Worm (Caenorhabditis elegans) whole organism, young adult: ENCODE measurements around the gene F12A10.1.
"Not testable (repeated sequence)": the region's sequence is repeated elsewhere in the genome, so short reads cannot be mapped to it uniquely, and the experiment has no call there.

ENCODE experiments used
- B0261.1 ChIP-seq: sonication (generic microtip); optimal IDR thresholded peaks from 2 replicates; lab custom pipeline; 2016; ENCODE audit warnings: mild to moderate bottlenecking, missing genetic modification characterization, moderate library complexity, missing compliant biosample characterization
- F49E8.2 ChIP-seq: sonication (generic microtip); optimal IDR thresholded peaks from 3 replicates; lab custom pipeline; 2017; ENCODE audit warnings: missing genetic modification characterization, mild to moderate bottlenecking, missing compliant biosample characterization, antibody characterized with exemption, moderate library complexity; ENCODE audit not compliant: insufficient read depth
- F57C9.4 ChIP-seq: sonication (generic microtip); optimal IDR thresholded peaks from 2 replicates; lab custom pipeline; 2017; ENCODE audit warnings: mild to moderate bottlenecking, missing genetic modification characterization, missing compliant biosample characterization
- T07F8.4 ChIP-seq: sonication (generic microtip); optimal IDR thresholded peaks from 2 replicates; lab custom pipeline; 2016; ENCODE audit warnings: mild to moderate bottlenecking, missing genetic modification characterization, moderate library complexity, missing compliant biosample characterization
- Y53F4B.3 ChIP-seq: fragments of 200-800 bp; sonication (Bioruptor generic); IDR thresholded peaks from 2 replicates; pipeline ENCODE4 v1.3.6; 2022; ENCODE audit warnings: missing genetic modification reagents, missing genetic modification characterization, missing compliant biosample characterization
- ama-1 ChIP-seq, 3 experiments: fragments of 150-350 bp in 1 of 3; sonication (generic microtip) in 2 of 3; optimal IDR thresholded peaks; 2 replicates each; lab custom pipeline; 2014 to 2018; ENCODE audit warnings: missing biosample characterization in 2 of 3, missing genetic modification characterization in 2 of 3, missing genetic modification reagents in 2 of 3
- aptf-2 ChIP-seq: fragments of 200-800 bp; sonication (Bioruptor generic); conservative IDR thresholded peaks from 2 replicates; pipeline ENCODE4 v1.3.6; 2022; ENCODE audit warnings: missing genetic modification reagents, missing genetic modification characterization, missing compliant biosample characterization
- athp-1 ChIP-seq: sonication (generic microtip); optimal IDR thresholded peaks from 2 replicates; lab custom pipeline; 2017; ENCODE audit warnings: mild to moderate bottlenecking, missing genetic modification characterization, missing compliant biosample characterization
- attf-3 ChIP-seq: fragments of 200-800 bp; sonication (Bioruptor generic); conservative IDR thresholded peaks from 2 replicates; pipeline ENCODE4 v1.3.6; 2022; ENCODE audit warnings: missing genetic modification reagents, missing genetic modification characterization, missing compliant biosample characterization
- ceh-100 ChIP-seq: fragments of 200-800 bp; sonication (Bioruptor generic); IDR thresholded peaks from 2 replicates; pipeline ENCODE4 v1.3.6; 2022; ENCODE audit warnings: missing genetic modification reagents, missing genetic modification characterization, missing compliant biosample characterization
- ceh-58 ChIP-seq: fragments of 200-800 bp; sonication (Bioruptor generic); IDR thresholded peaks from 2 replicates; pipeline ENCODE4 v1.3.6; 2022; ENCODE audit warnings: missing genetic modification characterization, missing compliant biosample characterization
- ceh-91 ChIP-seq: fragments of 200-800 bp; sonication (Bioruptor generic); IDR thresholded peaks from 2 replicates; pipeline ENCODE4 v1.3.6; 2022; ENCODE audit warnings: missing genetic modification reagents, missing genetic modification characterization, missing compliant biosample characterization
- chd-7 ChIP-seq: sonication (generic microtip); optimal IDR thresholded peaks from 2 replicates; lab custom pipeline; 2016; ENCODE audit warnings: mild to moderate bottlenecking, missing genetic modification characterization, moderate library complexity, missing compliant biosample characterization
- dpff-1 ChIP-seq: sonication (generic microtip); optimal IDR thresholded peaks from 2 replicates; lab custom pipeline; 2017; ENCODE audit warnings: mild to moderate bottlenecking, missing genetic modification characterization, missing compliant biosample characterization
- efl-1 ChIP-seq: fragments of 150-350 bp; optimal IDR thresholded peaks from 2 replicates; lab custom pipeline; 2014; ENCODE audit warnings: missing biosample characterization, missing genetic modification reagents, missing genetic modification characterization
- egl-44 ChIP-seq: fragments of 200-800 bp; sonication (Bioruptor generic); IDR thresholded peaks from 2 replicates; pipeline ENCODE4 v1.3.6; 2022; ENCODE audit warnings: missing genetic modification reagents, missing genetic modification characterization, missing compliant biosample characterization
- ekl-4 ChIP-seq: fragments of 200-800 bp; sonication (Bioruptor generic); IDR thresholded peaks from 2 replicates; pipeline ENCODE4 v1.3.6; 2022; ENCODE audit warnings: missing genetic modification reagents, missing genetic modification characterization, missing compliant biosample characterization
- fkh-3 ChIP-seq: sonication (generic microtip); optimal IDR thresholded peaks from 2 replicates; lab custom pipeline; 2016; ENCODE audit warnings: mild to moderate bottlenecking, missing genetic modification characterization, missing compliant biosample characterization
- hlh-12 ChIP-seq: sonication (generic microtip); optimal IDR thresholded peaks from 2 replicates; lab custom pipeline; 2016; ENCODE audit warnings: missing genetic modification characterization, missing compliant biosample characterization
- hlh-26 ChIP-seq: fragments of 200-800 bp; sonication (Bioruptor generic); conservative IDR thresholded peaks from 2 replicates; pipeline ENCODE4 v1.3.6; 2022; ENCODE audit warnings: missing genetic modification reagents, missing genetic modification characterization, missing compliant biosample characterization
- let-526 ChIP-seq: fragments of 200-800 bp; sonication (Bioruptor generic); IDR thresholded peaks from 2 replicates; pipeline ENCODE4 v1.3.6; 2022; ENCODE audit warnings: missing genetic modification reagents, missing genetic modification characterization, missing compliant biosample characterization
- lin-35 ChIP-seq, 3 experiments: fragments of 150-350 bp in 2 of 3; sonication (generic microtip) in 1 of 3; optimal IDR thresholded peaks; 2 replicates each; lab custom pipeline; 2014 to 2018; ENCODE audit warnings: missing biosample characterization in 3 of 3, missing genetic modification characterization in 3 of 3, missing genetic modification reagents in 3 of 3
- madf-10 ChIP-seq: sonication (generic microtip); optimal IDR thresholded peaks from 2 replicates; lab custom pipeline; 2016; ENCODE audit warnings: mild to moderate bottlenecking, missing genetic modification characterization, missing compliant biosample characterization
- nhr-120 ChIP-seq: fragments of 200-800 bp; sonication (Bioruptor generic); IDR thresholded peaks from 2 replicates; pipeline ENCODE4 v1.3.6; 2022; ENCODE audit warnings: missing genetic modification characterization, missing compliant biosample characterization
- nhr-179 ChIP-seq: sonication (generic microtip); optimal IDR thresholded peaks from 2 replicates; lab custom pipeline; 2016; ENCODE audit warnings: mild to moderate bottlenecking, missing genetic modification characterization, missing compliant biosample characterization
- nhr-27 ChIP-seq: fragments of 200-800 bp; sonication (Bioruptor generic); optimal IDR thresholded peaks from 2 replicates; lab custom pipeline; 2018; ENCODE audit warnings: mild to moderate bottlenecking, missing genetic modification characterization, moderate library complexity, missing compliant biosample characterization
- rpc-1 ChIP-seq, 2 experiments: fragments of 150-350 bp in 1 of 2; sonication (generic microtip) in 1 of 2; optimal IDR thresholded peaks; 2 replicates each; lab custom pipeline; 2014 to 2018; ENCODE audit warnings: missing biosample characterization in 1 of 2, missing genetic modification characterization in 1 of 2, missing genetic modification reagents in 1 of 2, missing genotype in 1 of 2
- sea-2 ChIP-seq: fragments of 200-800 bp; sonication (Bioruptor generic); IDR thresholded peaks from 2 replicates; pipeline ENCODE4 v1.3.6; 2022; ENCODE audit warnings: missing genetic modification characterization, missing compliant biosample characterization
- tbx-9 ChIP-seq: sonication (generic microtip); optimal IDR thresholded peaks from 2 replicates; lab custom pipeline; 2016; ENCODE audit warnings: borderline replicate concordance, missing genetic modification characterization, inconsistent platforms, missing compliant biosample characterization
- unc-62 ChIP-seq: fragments of 150-350 bp; optimal IDR thresholded peaks from 2 replicates; lab custom pipeline; 2014; ENCODE audit warnings: missing biosample characterization, missing genetic modification reagents, missing genetic modification characterization
- xnd-1 ChIP-seq: sonication (generic microtip); optimal IDR thresholded peaks from 2 replicates; lab custom pipeline; 2016; ENCODE audit warnings: missing genotype, missing genetic modification reagents, missing genetic modification characterization, missing compliant biosample characterization

F12A10.1 gene

ce11 chrII:5533642-5534041 is 37.3 kb downstream of the F12A10.1 start, which contains the start of gene hlh-26:
TSS of gene hlh-26 (minus strand) at chrII:5533742.
- no peak for TF ChIP-seq F57C9.4 (tag; lab: Kevin White, UChicago)
- no peak for TF ChIP-seq nhr-179 (tag; lab: Kevin White, UChicago)
- TF ChIP-seq nhr-120 (GFP tag; lab: Robert Waterston, UW), result no peak
- TF ChIP-seq ceh-91, result no peak
- no peak for TF ChIP-seq xnd-1
- TF ChIP-seq rpc-1 (optimal IDR thresholded peaks at IDR 0.05; lab: Kevin White, UChicago), result no peak
- TF ChIP-seq rpc-1 (tag; optimal IDR thresholded peaks at IDR 0.05; lab: Kevin White, UChicago), result no peak
- TF ChIP-seq ama-1 (optimal IDR thresholded peaks at IDR 0.05; lab: Kevin White, UChicago), result no peak
- no peak for TF ChIP-seq ama-1 (GFP tag; optimal IDR thresholded peaks at IDR 0.05; lab: Kevin White, UChicago)
- no peak for TF ChIP-seq hlh-26 (GFP tag; lab: Robert Waterston, UW)
- TF ChIP-seq fkh-3 (tag; lab: Kevin White, UChicago), result no peak
- no peak for TF ChIP-seq attf-3 (GFP tag; lab: Robert Waterston, UW)
- TF ChIP-seq F49E8.2 (tag; lab: Kevin White, UChicago), result no peak
- no peak for TF ChIP-seq B0261.1 (tag; lab: Kevin White, UChicago)
- TF ChIP-seq hlh-12 (tag; lab: Kevin White, UChicago), result no peak
- no peak for TF ChIP-seq aptf-2
- no peak for TF ChIP-seq unc-62 (GFP tag; lab: Kevin White, UChicago)
- no peak for TF ChIP-seq ceh-58 (GFP tag; lab: Robert Waterston, UW)
- TF ChIP-seq efl-1 (GFP tag; lab: Kevin White, UChicago), result no peak
- TF ChIP-seq, all 124 proteins: peak for 0

DNA sequence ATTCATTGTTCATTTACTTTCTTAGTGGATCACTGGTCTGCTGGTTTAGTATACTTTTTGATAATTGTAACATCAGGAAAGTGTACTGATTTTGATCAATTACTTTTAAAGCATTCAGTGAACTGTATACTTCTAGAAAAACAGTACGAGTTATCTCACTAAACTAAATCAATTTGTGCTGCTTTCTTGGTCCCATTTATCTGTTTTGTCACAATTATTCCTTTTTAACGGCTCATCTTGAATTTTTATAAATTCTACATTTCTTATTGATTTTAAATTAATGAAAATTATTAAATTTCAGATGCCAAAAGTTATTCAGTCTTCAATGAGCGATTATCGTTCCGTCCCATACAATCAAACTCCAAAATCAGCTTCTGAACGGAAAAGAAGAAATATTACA is 38.6 kb downstream of the F12A10.1 start, which contains the start of gene hlh-25:
Gene hlh-25, plus strand, starts transcription at position 301 of the 400 bp plus-strand sequence.
- TF ChIP-seq egl-44, ceh-100, nhr-120 (GFP tag; lab: Robert Waterston, UW): not testable (repeated sequence)

ce11 chrII:5537078-5537477 is 40.7 kb downstream of the F12A10.1 start:
- TF ChIP-seq attf-3 (GFP tag; lab: Robert Waterston, UW) (peak; percentile 39; the same call in 1 of the 2 replicates), ceh-100 (GFP tag; lab: Robert Waterston, UW) (no peak), madf-10 (tag; lab: Kevin White, UChicago) (no peak)

- no peak for TF ChIP-seq dpff-1 (tag; lab: Kevin White, UChicago)
- no peak for TF ChIP-seq ceh-58 (GFP tag; lab: Robert Waterston, UW)
- no peak for TF ChIP-seq ceh-91
- TF ChIP-seq nhr-27 (tag; lab: Kevin White, UChicago), result no peak
- TF ChIP-seq xnd-1, result no peak
- TF ChIP-seq sea-2 (GFP tag; lab: Robert Waterston, UW), result no peak
- no peak for TF ChIP-seq let-526 (GFP tag; lab: Robert Waterston, UW)
- no peak for TF ChIP-seq T07F8.4 (tag; lab: Kevin White, UChicago)
- TF ChIP-seq ceh-100 (GFP tag; lab: Robert Waterston, UW), result no peak
- no peak for TF ChIP-seq tbx-9 (tag; lab: Kevin White, UChicago)
- no peak for TF ChIP-seq Y53F4B.3 (GFP tag; lab: Robert Waterston, UW)
- TF ChIP-seq lin-35 (GFP tag; optimal IDR thresholded peaks at IDR 0.05; lab: Kevin White, UChicago), result no peak
- TF ChIP-seq athp-1 (tag; lab: Kevin White, UChicago), result no peak
These were observed 41.2 kb downstream of the F12A10.1 start, which contains the start of gene C17C3.11 for ce11 chrII:5537524-5537923. TSS of gene C17C3.11 (plus strand) at chrII:5537824.

- TF ChIP-seq chd-7; ekl-4 (GFP tag; lab: Robert Waterston, UW); F57C9.4 (tag; lab: Kevin White, UChicago): not testable (repeated sequence)
These were observed 43.8 kb downstream of the F12A10.1 start, which contains the start of gene hlh-27 for ce11 chrII:5540113-5540512. TSS of gene hlh-27 (minus strand) at chrII:5540213.
